Fruit fly (Drosophila melanogaster) whole organism, prepupa: ENCODE measurements around the gene Pde6.
A peak's percentile ranks its signal among the peaks of the same experiment; 100 is the strongest.

Experiments
- Blimp-1 ChIP-seq: fragments of 200-800 bp; sonication (Bioruptor generic); optimal IDR thresholded peaks from 3 replicates; lab custom pipeline; 2017; ENCODE audit warnings: missing biosample characterization, missing genetic modification characterization, mild to moderate bottlenecking, moderate library complexity, missing genetic modification reagents
- CG10631 ChIP-seq: fragments of 200-800 bp; sonication (Bioruptor generic); optimal IDR thresholded peaks from 2 replicates; lab custom pipeline; 2016; ENCODE audit warnings: missing biosample characterization, missing genetic modification characterization
- CG10669 ChIP-seq: fragments of 200-800 bp; sonication (Bioruptor generic); optimal IDR thresholded peaks from 3 replicates; lab custom pipeline; 2018; ENCODE audit warnings: missing biosample characterization, mild to moderate bottlenecking, missing genetic modification characterization, moderate library complexity
- CG11294 ChIP-seq: fragments of 200-800 bp; sonication (Bioruptor generic); IDR thresholded peaks from 2 replicates; pipeline ENCODE4 v1.3.6; 2022; ENCODE audit warnings: missing biosample characterization, missing genetic modification characterization
- CG11762 ChIP-seq: fragments of 200-800 bp; sonication (Bioruptor generic); optimal IDR thresholded peaks from 3 replicates; lab custom pipeline; 2016; ENCODE audit warnings: missing biosample characterization, missing genetic modification characterization; ENCODE audit not compliant: insufficient read depth
- CG11902 ChIP-seq: fragments of 200-800 bp; sonication (Bioruptor generic); optimal IDR thresholded peaks from 3 replicates; lab custom pipeline; 2016; ENCODE audit warnings: missing biosample characterization, missing genetic modification characterization
- CG15336 ChIP-seq: fragments of 200-800 bp; sonication (Bioruptor generic); IDR thresholded peaks from 2 replicates; pipeline ENCODE4 v1.3.6; 2022; ENCODE audit warnings: missing biosample characterization, missing genetic modification characterization
- CG1621 ChIP-seq: fragments of 200-800 bp; sonication (Bioruptor generic); optimal IDR thresholded peaks from 3 replicates; lab custom pipeline; 2018; ENCODE audit warnings: missing biosample characterization, mild to moderate bottlenecking, missing genetic modification characterization
- CG16779 ChIP-seq: fragments of 200-800 bp; sonication (Bioruptor generic); optimal IDR thresholded peaks from 3 replicates; lab custom pipeline; 2017; ENCODE audit warnings: missing biosample characterization, mild to moderate bottlenecking, missing genetic modification characterization
- CG32006 ChIP-seq: fragments of 200-800 bp; sonication (Bioruptor generic); optimal IDR thresholded peaks from 3 replicates; lab custom pipeline; 2017; ENCODE audit warnings: missing biosample characterization, mild to moderate bottlenecking, missing genetic modification characterization
- CG34406 ChIP-seq: fragments of 200-800 bp; sonication (Bioruptor generic); optimal IDR thresholded peaks from 3 replicates; lab custom pipeline; 2016; ENCODE audit warnings: missing biosample characterization, missing genetic modification characterization
- CG3919 ChIP-seq: fragments of 200-800 bp; sonication (Bioruptor generic); optimal IDR thresholded peaks from 3 replicates; lab custom pipeline; 2016; ENCODE audit warnings: missing biosample characterization, missing genetic modification characterization
- CG4318 ChIP-seq: fragments of 200-800 bp; sonication (Bioruptor generic); optimal IDR thresholded peaks from 3 replicates; lab custom pipeline; 2017; ENCODE audit warnings: missing biosample characterization, mild to moderate bottlenecking, missing genetic modification characterization
- CG6163 ChIP-seq: fragments of 200-800 bp; sonication (Bioruptor generic); IDR thresholded peaks from 3 replicates; pipeline ENCODE4 v1.3.6; 2022; ENCODE audit warnings: missing biosample characterization, missing genetic modification characterization
- CG6276 ChIP-seq: fragments of 200-800 bp; sonication (Bioruptor generic); optimal IDR thresholded peaks from 2 replicates; lab custom pipeline; 2017; ENCODE audit warnings: missing biosample characterization, mild to moderate bottlenecking, missing genetic modification characterization
- CG6792 ChIP-seq: fragments of 200-800 bp; sonication (Bioruptor generic); optimal IDR thresholded peaks from 3 replicates; lab custom pipeline; 2016; ENCODE audit warnings: missing biosample characterization, missing genetic modification characterization
- CG6808 ChIP-seq: fragments of 200-800 bp; sonication (Bioruptor generic); optimal IDR thresholded peaks from 3 replicates; lab custom pipeline; 2017; ENCODE audit warnings: missing biosample characterization, missing genetic modification characterization, mild to moderate bottlenecking, moderate library complexity, missing genetic modification reagents
- CG6854 ChIP-seq: fragments of 200-800 bp; sonication (Bioruptor generic); optimal IDR thresholded peaks from 2 replicates; lab custom pipeline; 2017; ENCODE audit warnings: missing biosample characterization, mild to moderate bottlenecking, missing genetic modification characterization
- CG7368 ChIP-seq: fragments of 200-800 bp; sonication (Bioruptor generic); optimal IDR thresholded peaks from 3 replicates; lab custom pipeline; 2016; ENCODE audit warnings: missing biosample characterization, missing genetic modification characterization
- CG8119 ChIP-seq: fragments of 200-800 bp; sonication (Bioruptor generic); IDR thresholded peaks from 3 replicates; pipeline ENCODE4 v1.3.6; 2022; ENCODE audit warnings: missing biosample characterization, missing genetic modification characterization
- CG8319 ChIP-seq: fragments of 200-800 bp; sonication (Bioruptor generic); optimal IDR thresholded peaks from 3 replicates; lab custom pipeline; 2016; ENCODE audit warnings: missing biosample characterization, missing genetic modification characterization
- CG8632 ChIP-seq: fragments of 200-800 bp; sonication (Bioruptor generic); optimal IDR thresholded peaks from 3 replicates; lab custom pipeline; 2016; ENCODE audit warnings: missing biosample characterization, missing genetic modification characterization
- Eip75B ChIP-seq: fragments of 200-800 bp; sonication (Bioruptor generic); optimal IDR thresholded peaks from 3 replicates; lab custom pipeline; 2016; ENCODE audit warnings: missing biosample characterization, missing genetic modification characterization
- Eip78C ChIP-seq: fragments of 200-800 bp; sonication (Bioruptor generic); peaks from one replicate; lab custom pipeline; 2016; ENCODE audit warnings: missing biosample characterization, missing genetic modification characterization
- Eip93F ChIP-seq: fragments of 200-800 bp; sonication (Bioruptor generic); optimal IDR thresholded peaks from 2 replicates; lab custom pipeline; 2016; ENCODE audit warnings: missing biosample characterization, mild to moderate bottlenecking, missing genetic modification characterization
- Ets21C ChIP-seq: fragments of 200-800 bp; sonication (Bioruptor generic); optimal IDR thresholded peaks from 3 replicates; lab custom pipeline; 2016; ENCODE audit warnings: missing biosample characterization, missing genetic modification characterization
- Ets96B ChIP-seq: fragments of 200-800 bp; optimal IDR thresholded peaks from 2 replicates; lab custom pipeline; 2019; ENCODE audit warnings: missing biosample characterization, mild to moderate bottlenecking, missing genetic modification characterization, moderate library complexity
- Gug ChIP-seq: fragments of 200-800 bp; sonication (Bioruptor generic); IDR thresholded peaks from 2 replicates; pipeline ENCODE4 v1.3.6; 2022; ENCODE audit warnings: missing biosample characterization, missing genetic modification characterization
- Hr38 ChIP-seq: sonication (Bioruptor generic); optimal IDR thresholded peaks from 2 replicates; lab custom pipeline; 2016; ENCODE audit warnings: missing biosample characterization, missing genetic modification characterization
- Hr39 ChIP-seq: fragments of 200-800 bp; sonication (Bioruptor generic); optimal IDR thresholded peaks from 2 replicates; lab custom pipeline; 2016; ENCODE audit warnings: missing biosample characterization, missing genetic modification characterization
- Met ChIP-seq: fragments of 200-800 bp; sonication (Bioruptor generic); optimal IDR thresholded peaks from 3 replicates; lab custom pipeline; 2016; ENCODE audit warnings: missing biosample characterization, missing genetic modification characterization
- OdsH ChIP-seq: fragments of 200-800 bp; sonication (Bioruptor generic); optimal IDR thresholded peaks from 3 replicates; lab custom pipeline; 2016; ENCODE audit warnings: missing biosample characterization, missing genetic modification characterization
- Smox ChIP-seq: fragments of 200-800 bp; sonication (Bioruptor generic); optimal IDR thresholded peaks from 3 replicates; lab custom pipeline; 2016; ENCODE audit warnings: missing biosample characterization, missing genetic modification characterization
- Sox102F ChIP-seq: fragments of 200-800 bp; sonication (Bioruptor generic); optimal IDR thresholded peaks from 2 replicates; lab custom pipeline; 2016; ENCODE audit warnings: missing biosample characterization, mild to moderate bottlenecking, missing genetic modification characterization
- Sox14 ChIP-seq: fragments of 200-800 bp; sonication (Bioruptor generic); optimal IDR thresholded peaks from 3 replicates; lab custom pipeline; 2016; ENCODE audit warnings: missing biosample characterization, missing genetic modification characterization
- Sox15 ChIP-seq: fragments of 200-800 bp; sonication (Bioruptor generic); optimal IDR thresholded peaks from 3 replicates; lab custom pipeline; 2016; ENCODE audit warnings: missing biosample characterization, missing genetic modification characterization
- achi ChIP-seq: fragments of 200-800 bp; sonication (Bioruptor generic); optimal IDR thresholded peaks from 3 replicates; lab custom pipeline; 2016; ENCODE audit warnings: missing biosample characterization, missing genetic modification characterization
- acj6 ChIP-seq: fragments of 200-800 bp; sonication (Bioruptor generic); optimal IDR thresholded peaks from 3 replicates; lab custom pipeline; 2016; ENCODE audit warnings: missing biosample characterization, missing genetic modification characterization
- cyc ChIP-seq: fragments of 200-800 bp; sonication (Bioruptor generic); optimal IDR thresholded peaks from 3 replicates; lab custom pipeline; 2016; ENCODE audit warnings: missing biosample characterization, missing genetic modification characterization
- dsx ChIP-seq: fragments of 200-800 bp; optimal IDR thresholded peaks from 3 replicates; lab custom pipeline; 2019; ENCODE audit warnings: missing biosample characterization, mild to moderate bottlenecking, missing genetic modification characterization, moderate library complexity; ENCODE audit not compliant: poor library complexity, severe bottlenecking
- fd59A ChIP-seq: fragments of 200-800 bp; sonication (Bioruptor generic); optimal IDR thresholded peaks from 2 replicates; lab custom pipeline; 2017; ENCODE audit warnings: missing biosample characterization, mild to moderate bottlenecking, missing genetic modification characterization, missing genetic modification reagents
- lz ChIP-seq: fragments of 200-800 bp; sonication (Bioruptor generic); optimal IDR thresholded peaks from 3 replicates; lab custom pipeline; 2016; ENCODE audit warnings: missing biosample characterization, missing genetic modification characterization
- pdm3 ChIP-seq: fragments of 200-800 bp; sonication (Bioruptor generic); optimal IDR thresholded peaks from 3 replicates; lab custom pipeline; 2016; ENCODE audit warnings: missing biosample characterization, missing genetic modification characterization
- ss ChIP-seq, 2 experiments: fragments of 200-800 bp; sonication (Bioruptor generic); optimal IDR thresholded peaks; 2 replicates in 1 of 2; 3 replicates in 1 of 2; lab custom pipeline; 2017 to 2018; ENCODE audit warnings: mild to moderate bottlenecking in 2 of 2, missing biosample characterization in 2 of 2, missing genetic modification characterization in 2 of 2, moderate library complexity in 1 of 2
- topi ChIP-seq: fragments of 200-800 bp; sonication (Bioruptor generic); optimal IDR thresholded peaks from 3 replicates; lab custom pipeline; 2016; ENCODE audit warnings: missing biosample characterization, missing genetic modification characterization
- vri ChIP-seq: fragments of 200-800 bp; sonication (Bioruptor generic); optimal IDR thresholded peaks from 3 replicates; lab custom pipeline; 2016; ENCODE audit warnings: missing biosample characterization, mild to moderate bottlenecking, missing genetic modification characterization

Gene Pde6

dm6 chr3R:14511123-14511908, 46.8 kb downstream of the Pde6 start, which contains the start of the genes HtrA2 and mRpL11 (continued):
- TF ChIP-seq CG6792 (GFP tag; lab: Kevin White, UChicago) (no peak), CG11294 (GFP tag; lab: Robert Waterston, UW) (no peak), Eip75B (GFP tag; lab: Kevin White, UChicago) (peak; percentile 60), topi (peak; percentile 51), dsx (GFP tag; lab: Kevin White, UChicago) (no peak), Ets21C (GFP tag; lab: Kevin White, UChicago) (peak; percentile 35), Sox14 (peak; percentile 70), CG8319 (no peak), Sox102F (no peak), CG1621 (tag; lab: Kevin White, UChicago) (no peak), OdsH (GFP tag; lab: Kevin White, UChicago) (peak; percentile 37), CG32006 (GFP tag; lab: Kevin White, UChicago) (peak; percentile 58), Eip93F (GFP tag; lab: Kevin White, UChicago) (no peak), CG6854 (GFP tag; lab: Kevin White, UChicago) (no peak), Gug (GFP tag; lab: Robert Waterston, UW) (no peak), CG3919 (GFP tag; lab: Kevin White, UChicago) (no peak), CG7368 (no peak), ss (GFP tag; optimal IDR thresholded peaks at IDR 0.05; lab: Kevin White, UChicago) (no peak), CG10631 (GFP tag; lab: Kevin White, UChicago) (peak; percentile 23), Hr39 (GFP tag; lab: Kevin White, UChicago) (peak; percentile 65), Smox (no peak), CG8632 (GFP tag; lab: Kevin White, UChicago) (no peak), CG11762 (GFP tag; lab: Kevin White, UChicago) (peak; percentile 2), Sox15 (GFP tag; lab: Kevin White, UChicago) (peak; percentile 29), Met (GFP tag; lab: Kevin White, UChicago) (peak; percentile 62), CG34406 (GFP tag; lab: Kevin White, UChicago) (no peak), Eip78C (GFP tag; lab: Kevin White, UChicago) (peak; percentile 76), Blimp-1 (GFP tag; lab: Kevin White, UChicago) (no peak), CG11902 (no peak), fd59A (peak; percentile 18), CG10669 (GFP tag; lab: Kevin White, UChicago) (no peak), CG6163 (GFP tag; lab: Robert Waterston, UW) (no peak), Hr38 (no peak), pdm3 (GFP tag; lab: Kevin White, UChicago) (peak; percentile 60), cyc (GFP tag; lab: Kevin White, UChicago) (peak; percentile 44), CG6808 (GFP tag; lab: Kevin White, UChicago) (no peak), acj6 (peak; percentile 51), vri (GFP tag; lab: Kevin White, UChicago) (peak; percentile 71)
- TF ChIP-seq, all 60 proteins: peak for 26

dm6 chr3R:14505120-14505519, 53.0 kb downstream of the Pde6 start:
- peak; percentile 10 for TF ChIP-seq CG4318 (GFP tag; lab: Kevin White, UChicago)
- TF ChIP-seq CG6276 (GFP tag; lab: Kevin White, UChicago), result no peak
- TF ChIP-seq CG16779 (tag; lab: Kevin White, UChicago), result no peak
- no peak for TF ChIP-seq Sox14
- peak; percentile 55 for TF ChIP-seq Eip78C (GFP tag; lab: Kevin White, UChicago)
- no peak for TF ChIP-seq CG1621 (tag; lab: Kevin White, UChicago)
- TF ChIP-seq Ets96B (tag; lab: Kevin White, UChicago), result no peak
- no peak for TF ChIP-seq Eip93F (GFP tag; lab: Kevin White, UChicago)
- no peak for TF ChIP-seq vri (GFP tag; lab: Kevin White, UChicago)
- no peak for TF ChIP-seq Blimp-1 (GFP tag; lab: Kevin White, UChicago)
- no peak for TF ChIP-seq Sox15 (GFP tag; lab: Kevin White, UChicago)
- no peak for TF ChIP-seq lz (GFP tag; lab: Kevin White, UChicago)
- TF ChIP-seq achi (GFP tag; lab: Kevin White, UChicago), result no peak
- no peak for TF ChIP-seq ss (GFP tag; optimal IDR thresholded peaks at IDR 0.05; lab: Kevin White, UChicago)
- TF ChIP-seq Met (GFP tag; lab: Kevin White, UChicago), result no peak
- TF ChIP-seq CG15336 (GFP tag; lab: Robert Waterston, UW), result peak; percentile 49; the same call in 1 of the 2 replicates
- TF ChIP-seq Gug (GFP tag; lab: Robert Waterston, UW), result no peak
- no peak for TF ChIP-seq Ets21C (GFP tag; lab: Kevin White, UChicago)
- TF ChIP-seq Hr39 (GFP tag; lab: Kevin White, UChicago), result no peak
- TF ChIP-seq CG32006 (GFP tag; lab: Kevin White, UChicago), result peak; percentile 55
- TF ChIP-seq CG11294 (GFP tag; lab: Robert Waterston, UW), result no peak
- TF ChIP-seq acj6, result no peak
- no peak for TF ChIP-seq dsx (GFP tag; lab: Kevin White, UChicago)
- no peak for TF ChIP-seq Smox
- no peak for TF ChIP-seq topi
- TF ChIP-seq pdm3 (GFP tag; lab: Kevin White, UChicago), result no peak
- no peak for TF ChIP-seq CG7368
- peak; percentile 28; the same call in 1 of the 3 replicates for TF ChIP-seq CG8119 (GFP tag; lab: Robert Waterston, UW)
